Fruit fly (Drosophila melanogaster) whole organism, embryonic: ENCODE data around the gene frj.

ENCODE experiments used
- Blimp-1 ChIP-seq: fragments of 200-800 bp; sonication (Bioruptor generic); optimal IDR thresholded peaks from 3 replicates; lab custom pipeline; 2018; ENCODE audit warnings: missing biosample characterization, missing genetic modification characterization, mild to moderate bottlenecking, moderate library complexity, missing genetic modification reagents
- CG10654 ChIP-seq: fragments of 200-800 bp; sonication (Bioruptor generic); optimal IDR thresholded peaks from 2 replicates; lab custom pipeline; 2016; ENCODE audit warnings: missing biosample characterization, missing genetic modification characterization
- CG15479 ChIP-seq: fragments of 200-800 bp; sonication (Bioruptor generic); optimal IDR thresholded peaks from 3 replicates; lab custom pipeline; 2019; ENCODE audit warnings: missing biosample characterization, mild to moderate bottlenecking, missing genetic modification characterization, moderate library complexity
- CG43689 ChIP-seq: fragments of 200-800 bp; sonication (Bioruptor generic); IDR thresholded peaks from 2 replicates; pipeline ENCODE4 v1.3.6; 2022; ENCODE audit warnings: missing biosample characterization, missing genetic modification characterization
- Hmx ChIP-seq: fragments of 200-800 bp; sonication (Bioruptor generic); optimal IDR thresholded peaks from 2 replicates; lab custom pipeline; 2016; ENCODE audit warnings: missing biosample characterization, missing genetic modification characterization
- Stat92E ChIP-seq, 3 experiments: fragments of >200 bp in 2 of 3; fragments of 200-800 bp in 1 of 3; sonication (Bioruptor generic) in 1 of 3; optimal IDR thresholded peaks; 2 replicates each; lab custom pipeline; 2017 to 2019; ENCODE audit warnings: missing biosample characterization in 3 of 3, missing genetic modification characterization in 3 of 3, mild to moderate bottlenecking in 1 of 3, moderate library complexity in 1 of 3
- crol ChIP-seq: fragments of 200-800 bp; sonication (Bioruptor generic); IDR thresholded peaks from 2 replicates; pipeline ENCODE4 v1.3.6; 2022; ENCODE audit warnings: missing biosample characterization, missing genetic modification characterization
- gcm ChIP-seq: fragments of 200-800 bp; sonication (Bioruptor generic); optimal IDR thresholded peaks from 2 replicates; lab custom pipeline; 2019; ENCODE audit warnings: missing biosample characterization, mild to moderate bottlenecking, missing genetic modification characterization, moderate library complexity
- ind ChIP-seq: fragments of 200-800 bp; sonication (Bioruptor generic); optimal IDR thresholded peaks from 3 replicates; lab custom pipeline; 2016; ENCODE audit warnings: missing biosample characterization, missing genetic modification characterization

The frj gene

DNA sequence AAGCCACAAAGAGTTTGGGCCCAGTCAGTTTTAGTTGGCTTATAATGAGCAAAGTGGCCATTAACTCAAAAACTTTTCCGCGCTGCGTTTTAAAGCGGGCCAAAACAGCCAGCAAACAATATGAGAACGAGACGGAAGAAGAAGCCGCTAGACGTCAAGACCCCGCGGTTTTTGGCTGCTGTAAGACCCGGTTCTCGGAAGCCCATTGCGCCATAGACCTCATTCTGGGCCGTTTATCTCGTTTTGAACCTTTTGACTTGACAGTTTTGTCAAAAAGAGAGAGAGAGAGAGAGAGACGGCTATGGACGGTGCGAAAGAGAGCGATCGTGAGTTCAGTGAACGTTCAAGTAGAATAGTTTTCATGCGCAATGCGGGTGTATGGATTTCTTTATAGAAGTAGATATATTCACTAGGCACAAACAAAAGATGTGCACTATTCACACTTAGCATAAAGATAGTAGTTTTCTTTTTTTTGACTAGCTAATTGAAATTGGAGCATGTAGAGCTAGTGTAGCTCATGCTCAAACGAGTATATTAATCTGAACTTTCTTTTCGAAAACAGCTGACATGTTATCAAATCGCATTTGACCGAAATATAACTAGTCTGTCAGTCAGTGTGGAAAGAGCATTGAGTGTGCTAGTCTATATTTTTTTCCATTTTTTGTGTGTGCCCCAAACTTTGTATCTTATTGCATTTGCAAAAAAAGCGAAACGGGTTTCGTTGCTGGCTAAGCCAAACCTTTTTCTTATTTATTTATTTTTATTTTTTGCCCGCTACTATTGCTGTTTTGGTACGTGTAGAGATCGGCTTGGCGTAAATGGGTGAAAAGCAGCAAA is 47.3 kb downstream of the frj start (continued):
- no peak for TF ChIP-seq CG43689 (GFP tag; lab: Robert Waterston, UW)
- peak in 1 of 3 experiments; percentile 71 for TF ChIP-seq Stat92E (GFP tag; optimal IDR thresholded peaks at IDR 0.05; lab: Kevin White, UChicago)
- TF ChIP-seq CG15479 (GFP tag; lab: Kevin White, UChicago) = peak; percentile 20
- peak; percentile 55 for TF ChIP-seq gcm
- TF ChIP-seq CG10654 = no peak

- TF ChIP-seq ind (no peak), crol (GFP tag; lab: Robert Waterston, UW) (peak; percentile 37; the same call in 1 of the 2 replicates), Blimp-1 (GFP tag; lab: Kevin White, UChicago) (peak; percentile 81), Hmx (GFP tag; lab: Kevin White, UChicago) (no peak)
Measured at dm6 chr2L:6503724-6504037, 47.8 kb downstream of the frj start.
